Fruit fly (Drosophila melanogaster) whole organism, larva: ENCODE data around the gene neb.

Experiments
- noc ChIP-seq: fragments of 200-800 bp; sonication (Bioruptor generic); optimal IDR thresholded peaks from 3 replicates; lab custom pipeline; 2019; ENCODE audit warnings: missing biosample characterization, mild to moderate bottlenecking, missing genetic modification characterization, moderate library complexity

The neb gene

dm6 chr2L:20106595-20106994 lies 31.0 kb downstream of the neb start:
- TF ChIP-seq noc (tag; lab: Kevin White, UChicago) = no peak

DNA sequence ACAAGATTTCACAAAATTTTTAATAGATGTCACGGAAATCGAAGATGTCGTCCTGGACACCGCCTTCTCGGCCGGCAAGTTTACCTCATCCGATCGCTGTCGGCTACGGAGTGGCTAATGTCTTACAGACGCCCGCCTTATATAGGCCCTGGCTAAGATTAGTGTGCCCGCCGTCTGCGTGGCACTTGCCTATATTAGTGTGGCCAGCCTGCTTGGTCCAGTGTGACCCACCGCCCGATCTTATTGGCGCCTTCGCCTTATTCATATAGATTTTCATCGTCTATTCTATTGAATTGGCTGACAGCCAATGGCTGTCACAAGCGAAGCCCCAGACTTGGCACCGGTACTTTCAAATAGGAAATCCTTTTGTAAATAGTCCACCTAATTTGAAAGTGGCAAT lies 40.3 kb downstream of the neb start:
- no peak for TF ChIP-seq noc (tag; lab: Kevin White, UChicago)

- TF ChIP-seq noc (tag; lab: Kevin White, UChicago) = no peak
Observed at dm6 chr2L:20117752-20118151, 42.2 kb downstream of the neb start.

- TF ChIP-seq noc (tag; lab: Kevin White, UChicago) = no peak
Observed at dm6 chr2L:20120388-20121232, 45.1 kb downstream of the neb start.

- no peak for TF ChIP-seq noc (tag; lab: Kevin White, UChicago)
Observed at dm6 chr2L:20121233-20121551, 45.6 kb downstream of the neb start.

DNA sequence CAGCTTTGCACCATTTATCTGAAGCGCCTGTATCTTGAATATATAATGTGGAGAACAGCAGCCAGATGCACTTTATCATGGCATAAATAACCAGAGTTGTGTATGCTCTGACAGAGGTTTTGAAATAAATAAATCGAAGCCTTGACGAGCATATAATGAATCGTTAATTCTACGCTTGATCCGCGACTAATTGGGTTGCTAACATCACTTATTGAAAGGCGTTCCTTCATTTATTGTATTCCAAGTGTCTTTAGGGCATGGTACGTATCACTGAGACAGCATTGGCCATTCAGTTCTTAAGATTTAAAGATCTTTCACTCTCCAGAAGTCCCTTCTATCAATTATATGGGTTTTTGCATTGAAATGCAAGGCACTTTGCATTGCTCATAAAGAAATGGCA lies 59.3 kb downstream of the neb start, which contains the start of gene CG10651:
TSS of gene CG10651 (minus strand) at position 101 of the 400 bp plus-strand sequence.
- no peak for TF ChIP-seq noc (tag; lab: Kevin White, UChicago)
